Worm (Caenorhabditis elegans) whole organism, midembryonic: ENCODE results near the gene moc-1.

ENCODE experiments used
- T22C8.4 ChIP-seq: fragments of 200-800 bp; sonication (Bioruptor generic); IDR thresholded peaks from 2 replicates; pipeline ENCODE4 v1.3.6; 2022; ENCODE audit warnings: missing genetic modification characterization, missing compliant biosample characterization
- cog-1 ChIP-seq: sonication (generic microtip); optimal IDR thresholded peaks from 2 replicates; lab custom pipeline; 2016; ENCODE audit warnings: missing genetic modification characterization, missing compliant biosample characterization
- flt-1 ChIP-seq: fragments of 200-800 bp; sonication (Bioruptor generic); IDR thresholded peaks from 2 replicates; pipeline ENCODE4 v1.3.6; 2022; ENCODE audit warnings: missing genetic modification characterization, missing compliant biosample characterization
- klf-2 ChIP-seq: fragments of 200-800 bp; sonication (Bioruptor generic); conservative IDR thresholded peaks from 2 replicates; pipeline ENCODE4 v1.3.6; 2022; ENCODE audit warnings: missing genetic modification reagents, missing genetic modification characterization, missing compliant biosample characterization
- med-1 ChIP-seq: sonication (generic microtip); optimal IDR thresholded peaks from 2 replicates; lab custom pipeline; 2017; ENCODE audit warnings: missing genetic modification characterization, mild to moderate bottlenecking, missing compliant biosample characterization, antibody characterized with exemption, missing genetic modification reagents; ENCODE audit not compliant: insufficient read depth
- ref-1 ChIP-seq: fragments of 200-800 bp; sonication (Bioruptor generic); conservative IDR thresholded peaks from 2 replicates; pipeline ENCODE4 v1.3.6; 2022; ENCODE audit warnings: missing genetic modification reagents, missing genetic modification characterization, missing compliant biosample characterization
- tab-1 ChIP-seq: fragments of 200-800 bp; sonication (Bioruptor generic); IDR thresholded peaks from 2 replicates; pipeline ENCODE4 v1.3.6; 2022; ENCODE audit warnings: missing genetic modification characterization, missing compliant biosample characterization
- ztf-23 ChIP-seq: fragments of 200-800 bp; sonication (Bioruptor generic); IDR thresholded peaks from 2 replicates; pipeline ENCODE4 v1.3.6; 2022; ENCODE audit warnings: missing genetic modification reagents, missing genetic modification characterization, missing compliant biosample characterization
- ztf-29 ChIP-seq: fragments of 200-800 bp; sonication (Bioruptor generic); IDR thresholded peaks from 2 replicates; pipeline ENCODE4 v1.3.6; 2022; ENCODE audit warnings: missing genetic modification reagents, missing genetic modification characterization, missing compliant biosample characterization

moc-1 gene

DNA sequence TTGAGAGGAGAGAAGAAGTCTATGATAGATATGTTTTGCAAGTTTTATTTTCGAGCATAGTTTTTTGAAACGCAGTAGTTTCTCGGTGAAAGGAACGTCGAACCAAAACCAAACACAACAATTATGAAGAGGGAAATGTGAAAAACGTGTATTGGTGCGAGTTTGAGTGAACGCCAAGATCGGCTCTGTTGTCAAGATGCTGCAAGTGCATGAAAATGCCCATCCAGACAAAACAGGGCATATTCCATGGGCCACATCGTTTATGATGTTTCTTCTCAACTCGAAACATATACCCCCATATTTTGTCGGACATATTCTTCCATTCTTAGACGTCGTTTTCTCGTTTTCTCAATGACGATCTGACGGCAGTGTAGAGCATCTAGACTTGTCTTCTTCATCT lies 15.4 kb downstream of the moc-1 start:
- TF ChIP-seq cog-1, result no peak
- no peak for TF ChIP-seq klf-2 (GFP tag; lab: Robert Waterston, UW)
- TF ChIP-seq flt-1 (GFP tag; lab: Robert Waterston, UW), result no peak
- TF ChIP-seq ztf-29 (GFP tag; lab: Robert Waterston, UW), result no peak
- TF ChIP-seq T22C8.4, result no peak
- TF ChIP-seq ztf-23, result no peak
- TF ChIP-seq tab-1 (GFP tag; lab: Robert Waterston, UW), result no peak
- TF ChIP-seq med-1, result no peak

DNA sequence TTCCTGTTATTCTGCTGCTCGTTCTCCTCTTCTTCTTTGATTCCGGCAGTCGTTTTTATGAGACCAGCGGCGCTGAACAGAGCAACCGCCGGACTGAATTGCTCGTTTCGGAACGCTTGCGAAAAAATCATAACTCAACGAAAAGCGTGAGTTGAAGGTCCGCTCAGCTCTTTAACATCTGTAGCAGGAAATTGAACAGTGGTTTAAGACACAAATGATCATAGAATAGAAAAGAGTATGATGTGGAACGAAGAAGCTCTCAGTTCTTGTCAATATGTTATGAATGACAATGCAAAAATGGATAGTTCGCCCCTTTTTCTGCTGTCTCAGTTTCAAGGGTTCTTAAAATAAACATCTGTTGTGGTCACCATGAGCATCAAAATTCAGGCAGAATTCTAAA lies 24.7 kb downstream of the moc-1 start:
- no peak for TF ChIP-seq med-1
- TF ChIP-seq ref-1 (GFP tag; lab: Robert Waterston, UW), result no peak
- TF ChIP-seq T22C8.4, result no peak
- no peak for TF ChIP-seq tab-1 (GFP tag; lab: Robert Waterston, UW)
- no peak for TF ChIP-seq klf-2 (GFP tag; lab: Robert Waterston, UW)
- TF ChIP-seq cog-1, result no peak
- no peak for TF ChIP-seq ztf-29 (GFP tag; lab: Robert Waterston, UW)
- TF ChIP-seq flt-1 (GFP tag; lab: Robert Waterston, UW), result no peak
- no peak for TF ChIP-seq ztf-23

ce11 chrX:10095145-10095544 lies 43.3 kb downstream of the moc-1 start, which contains the start of gene flp-2:
flp-2 (minus strand) TSS chrX:10095245.
- TF ChIP-seq T22C8.4 (no peak), ztf-23 (no peak), ref-1 (GFP tag; lab: Robert Waterston, UW) (no peak), cog-1 (no peak), ztf-29 (GFP tag; lab: Robert Waterston, UW) (no peak), flt-1 (GFP tag; lab: Robert Waterston, UW) (no peak), med-1 (no peak), tab-1 (GFP tag; lab: Robert Waterston, UW) (no peak), klf-2 (GFP tag; lab: Robert Waterston, UW) (no peak)

- TF ChIP-seq ztf-23 (no peak), med-1 (no peak), ztf-29 (GFP tag; lab: Robert Waterston, UW) (no peak), tab-1 (GFP tag; lab: Robert Waterston, UW) (no peak), T22C8.4 (no peak), cog-1 (no peak), ref-1 (GFP tag; lab: Robert Waterston, UW) (no peak), klf-2 (GFP tag; lab: Robert Waterston, UW) (no peak), flt-1 (GFP tag; lab: Robert Waterston, UW) (no peak)
These were observed 45.6 kb downstream of the moc-1 start, which contains the start of gene flp-3 for ce11 chrX:10092864-10093263. flp-3 (minus strand) TSS chrX:10092964.

ce11 chrX:10087866-10088265 lies 50.6 kb downstream of the moc-1 start, which contains the start of gene flp-28:
flp-28 (minus strand) TSS chrX:10087966.
- TF ChIP-seq med-1, result no peak
